Fruit fly (Drosophila melanogaster) S2 (cell line): ENCODE data around the gene RhoGDI.

ENCODE experiments used
- CG8478 ChIP-seq: fragments of >200 bp; optimal IDR thresholded peaks from 2 replicates; lab custom pipeline; 2018
- CTCF ChIP-seq, 2 experiments: fragments of >200 bp; optimal IDR thresholded peaks; 2 replicates each; lab custom pipeline; 2018

dm6 chr3L:19913328-19913936 lies 15.1 kb upstream of the RhoGDI start, which contains the start of gene Mtr3:
- no peak for TF ChIP-seq CG8478 (lab: Kevin White, UChicago)
- TF ChIP-seq CTCF (optimal IDR thresholded peaks at IDR 0.05; lab: Kevin White, UChicago), result no peak
